Fruit fly (Drosophila melanogaster) whole organism, embryonic: ENCODE data around the gene idc.
A peak's percentile ranks its signal among the peaks of the same experiment; 100 is the strongest.

Experiments used
- Ada2b ChIP-seq: fragments of 200-800 bp; sonication (Bioruptor generic); IDR thresholded peaks from 2 replicates; pipeline ENCODE4 v1.3.6; 2022; ENCODE audit warnings: missing biosample characterization, missing genetic modification characterization
- Aef1 ChIP-seq: fragments of 200-800 bp; sonication (Bioruptor generic); IDR thresholded peaks from 3 replicates; pipeline ENCODE4 v1.3.6; 2022; ENCODE audit warnings: missing biosample characterization, missing genetic modification characterization
- Antp ChIP-seq: fragments of 200-800 bp; sonication (Bioruptor generic); optimal IDR thresholded peaks from 3 replicates; lab custom pipeline; 2016; ENCODE audit warnings: missing biosample characterization, missing genetic modification characterization
- Atf6 ChIP-seq: fragments of 200-800 bp; sonication (Bioruptor generic); IDR thresholded peaks from 2 replicates; pipeline ENCODE4 v1.3.6; 2022; ENCODE audit warnings: missing biosample characterization, missing genetic modification characterization
- C15 ChIP-seq: fragments of 200-800 bp; sonication (Bioruptor generic); IDR thresholded peaks from 3 replicates; pipeline ENCODE4 v1.3.6; 2022; ENCODE audit warnings: missing biosample characterization, missing genetic modification characterization
- CG1024 ChIP-seq: fragments of 200-800 bp; sonication (Bioruptor generic); IDR thresholded peaks from 2 replicates; pipeline ENCODE4 v1.3.6; 2022; ENCODE audit warnings: missing biosample characterization, missing genetic modification characterization
- CG10267 ChIP-seq: fragments of 200-800 bp; sonication (Bioruptor generic); optimal IDR thresholded peaks from 2 replicates; lab custom pipeline; 2018; ENCODE audit warnings: missing biosample characterization, mild to moderate bottlenecking, missing genetic modification characterization, moderate library complexity
- CG10654 ChIP-seq: fragments of 200-800 bp; sonication (Bioruptor generic); optimal IDR thresholded peaks from 2 replicates; lab custom pipeline; 2016; ENCODE audit warnings: missing biosample characterization, missing genetic modification characterization
- CG11456 ChIP-seq: fragments of 200-800 bp; sonication (Bioruptor generic); IDR thresholded peaks from 3 replicates; pipeline ENCODE4 v1.3.6; 2022; ENCODE audit warnings: missing biosample characterization, missing genetic modification characterization
- CG11504 ChIP-seq: fragments of 200-800 bp; sonication (Bioruptor generic); optimal IDR thresholded peaks from 3 replicates; lab custom pipeline; 2019; ENCODE audit warnings: missing biosample characterization, mild to moderate bottlenecking, missing genetic modification characterization, moderate library complexity
- CG11723 ChIP-seq: fragments of 200-800 bp; sonication (Bioruptor generic); optimal IDR thresholded peaks from 2 replicates; lab custom pipeline; 2017; ENCODE audit warnings: missing biosample characterization, mild to moderate bottlenecking, missing genetic modification characterization
- CG12659 ChIP-seq: fragments of 200-800 bp; sonication (Bioruptor generic); optimal IDR thresholded peaks from 3 replicates; lab custom pipeline; 2017; ENCODE audit warnings: mild to moderate bottlenecking, missing biosample characterization, missing genetic modification reagents, missing genetic modification characterization
- CG13624 ChIP-seq: fragments of 200-800 bp; sonication (Bioruptor generic); optimal IDR thresholded peaks from 2 replicates; lab custom pipeline; 2016; ENCODE audit warnings: missing biosample characterization, missing genetic modification characterization
- CG13894 ChIP-seq: fragments of 200-800 bp; sonication (Bioruptor generic); optimal IDR thresholded peaks from 3 replicates; lab custom pipeline; 2018; ENCODE audit warnings: missing biosample characterization, mild to moderate bottlenecking, missing genetic modification characterization, moderate library complexity
- CG14050 ChIP-seq: fragments of 200-800 bp; sonication (Bioruptor generic); IDR thresholded peaks from 3 replicates; pipeline ENCODE4 v1.3.6; 2022; ENCODE audit warnings: missing biosample characterization, missing genetic modification characterization
- CG14667 ChIP-seq: fragments of 200-800 bp; sonication (Bioruptor generic); IDR thresholded peaks from 2 replicates; pipeline ENCODE4 v1.3.6; 2022; ENCODE audit warnings: missing biosample characterization, missing genetic modification characterization
- CG15696 ChIP-seq: fragments of 200-800 bp; sonication (Bioruptor generic); optimal IDR thresholded peaks from 2 replicates; lab custom pipeline; 2019; ENCODE audit warnings: missing biosample characterization, mild to moderate bottlenecking, missing genetic modification characterization, moderate library complexity
- CG3847 ChIP-seq: fragments of 200-800 bp; sonication (Bioruptor generic); IDR thresholded peaks from 2 replicates; pipeline ENCODE4 v1.3.6; 2022; ENCODE audit warnings: missing biosample characterization, missing genetic modification characterization
- CG42726 ChIP-seq: fragments of 200-800 bp; sonication (Bioruptor generic); IDR thresholded peaks from 2 replicates; pipeline ENCODE4 v1.3.6; 2022; ENCODE audit warnings: missing biosample characterization, missing genetic modification characterization; ENCODE audit not compliant: partially characterized antibody
- CG4854 ChIP-seq: fragments of 200-800 bp; sonication (Bioruptor generic); optimal IDR thresholded peaks from 2 replicates; lab custom pipeline; 2016; ENCODE audit warnings: missing biosample characterization, missing genetic modification characterization, inconsistent platforms
- CG8478 ChIP-seq: fragments of >200 bp; optimal IDR thresholded peaks from 2 replicates; lab custom pipeline; 2018
- D ChIP-seq, 2 experiments: fragments of 200-800 bp in 1 of 2; fragments of >200 bp in 1 of 2; sonication (Bioruptor generic) in 1 of 2; optimal IDR thresholded peaks; 2 replicates in 1 of 2; 3 replicates in 1 of 2; lab custom pipeline; 2017; ENCODE audit warnings: mild to moderate bottlenecking in 1 of 2, missing biosample characterization in 1 of 2, missing genetic modification characterization in 1 of 2, missing genetic modification reagents in 1 of 2
- Dref ChIP-seq: fragments of 200-800 bp; sonication (Bioruptor generic); IDR thresholded peaks from 2 replicates; pipeline ENCODE4 v1.3.6; 2022; ENCODE audit warnings: missing biosample characterization, missing genetic modification characterization
- GATAe ChIP-seq: fragments of 200-800 bp; sonication (Bioruptor generic); conservative IDR thresholded peaks from 2 replicates; pipeline ENCODE4 v1.3.6; 2022; ENCODE audit warnings: missing biosample characterization, missing genetic modification characterization
- HLH54F ChIP-seq: fragments of 200-800 bp; sonication (Bioruptor generic); optimal IDR thresholded peaks from 3 replicates; lab custom pipeline; 2016; ENCODE audit warnings: missing biosample characterization, missing genetic modification characterization
- HLHmδ ChIP-seq: fragments of 200-800 bp; sonication (Bioruptor generic); optimal IDR thresholded peaks from 2 replicates; lab custom pipeline; 2018; ENCODE audit warnings: missing biosample characterization, mild to moderate bottlenecking, missing genetic modification characterization, moderate library complexity
- Myb ChIP-seq: fragments of 200-800 bp; sonication (Bioruptor generic); optimal IDR thresholded peaks from 2 replicates; lab custom pipeline; 2016; ENCODE audit warnings: missing biosample characterization, missing genetic modification characterization
- NC2α ChIP-seq: fragments of 200-800 bp; sonication (Bioruptor generic); optimal IDR thresholded peaks from 2 replicates; lab custom pipeline; 2016; ENCODE audit warnings: missing biosample characterization, missing genetic modification characterization
- Six4 ChIP-seq: fragments of 200-800 bp; sonication (Bioruptor generic); optimal IDR thresholded peaks from 2 replicates; lab custom pipeline; 2016; ENCODE audit warnings: missing biosample characterization, missing genetic modification characterization
- Spps ChIP-seq: fragments of 200-800 bp; sonication (Bioruptor generic); optimal IDR thresholded peaks from 2 replicates; lab custom pipeline; 2018; ENCODE audit warnings: missing biosample characterization, mild to moderate bottlenecking, missing genetic modification characterization
- Xrp1 ChIP-seq: fragments of 200-800 bp; sonication (Bioruptor generic); IDR thresholded peaks from 2 replicates; pipeline ENCODE4 v1.3.6; 2022; ENCODE audit warnings: missing biosample characterization, missing genetic modification characterization
- caup ChIP-seq: fragments of 200-800 bp; sonication (Bioruptor generic); optimal IDR thresholded peaks from 3 replicates; lab custom pipeline; 2017; ENCODE audit warnings: missing biosample characterization, mild to moderate bottlenecking, missing genetic modification characterization, moderate library complexity; ENCODE audit not compliant: severe bottlenecking
- chn ChIP-seq: fragments of 200-800 bp; sonication (Bioruptor generic); optimal IDR thresholded peaks from 2 replicates; lab custom pipeline; 2016; ENCODE audit warnings: missing biosample characterization, missing genetic modification characterization
- crol ChIP-seq: fragments of 200-800 bp; sonication (Bioruptor generic); IDR thresholded peaks from 2 replicates; pipeline ENCODE4 v1.3.6; 2022; ENCODE audit warnings: missing biosample characterization, missing genetic modification characterization
- cwo ChIP-seq: fragments of 200-800 bp; sonication (Bioruptor generic); optimal IDR thresholded peaks from 3 replicates; lab custom pipeline; 2017; ENCODE audit warnings: missing biosample characterization, missing genetic modification characterization, mild to moderate bottlenecking, moderate library complexity, missing genetic modification reagents
- dan ChIP-seq: fragments of 200-800 bp; sonication (Bioruptor generic); IDR thresholded peaks from 2 replicates; pipeline ENCODE4 v1.3.6; 2022; ENCODE audit warnings: missing biosample characterization, missing genetic modification characterization
- ewg ChIP-seq: fragments of 200-800 bp; sonication (Bioruptor generic); optimal IDR thresholded peaks from 3 replicates; lab custom pipeline; 2017; ENCODE audit warnings: mild to moderate bottlenecking, missing biosample characterization, missing genetic modification reagents, missing genetic modification characterization
- fd102C ChIP-seq: fragments of 200-800 bp; sonication (Bioruptor generic); optimal IDR thresholded peaks from 2 replicates; lab custom pipeline; 2018; ENCODE audit warnings: missing biosample characterization, mild to moderate bottlenecking, missing genetic modification characterization, moderate library complexity
- kni ChIP-seq: fragments of 200-800 bp; sonication (Bioruptor generic); optimal IDR thresholded peaks from 3 replicates; lab custom pipeline; 2017; ENCODE audit warnings: mild to moderate bottlenecking, missing biosample characterization, missing genetic modification reagents, missing genetic modification characterization
- mirr ChIP-seq: fragments of 200-800 bp; sonication (Bioruptor generic); optimal IDR thresholded peaks from 3 replicates; lab custom pipeline; 2018; ENCODE audit warnings: missing biosample characterization, mild to moderate bottlenecking, missing genetic modification characterization
- org-1 ChIP-seq: fragments of 200-800 bp; sonication (Bioruptor generic); optimal IDR thresholded peaks from 2 replicates; lab custom pipeline; 2017; ENCODE audit warnings: missing biosample characterization, missing genetic modification characterization
- pan ChIP-seq, 4 experiments: fragments of >200 bp in 3 of 4; fragments of 200-800 bp in 1 of 4; sonication (Bioruptor generic) in 1 of 4; optimal IDR thresholded peaks in 3 of 4; IDR thresholded peaks in 1 of 4; 2 replicates each; pipeline versions ENCODE4 v1.3.6 to Lab custom; 2017 to 2022; ENCODE audit warnings: missing biosample characterization in 2 of 4, missing genetic modification characterization in 2 of 4, mixed read lengths in 1 of 4
- row ChIP-seq: fragments of 200-800 bp; sonication (Bioruptor generic); IDR thresholded peaks from 3 replicates; pipeline ENCODE4 v1.3.6; 2022; ENCODE audit warnings: missing biosample characterization, missing genetic modification characterization
- sc ChIP-seq, 3 experiments: fragments of >200 bp in 2 of 3; fragments of 200-800 bp in 1 of 3; sonication (Bioruptor generic) in 1 of 3; optimal IDR thresholded peaks; 2 replicates in 2 of 3; 3 replicates in 1 of 3; lab custom pipeline; 2017; ENCODE audit warnings: mild to moderate bottlenecking in 1 of 3, missing biosample characterization in 1 of 3, missing genetic modification characterization in 1 of 3, missing genetic modification reagents in 1 of 3
- stc ChIP-seq: fragments of 200-800 bp; sonication (Bioruptor generic); IDR thresholded peaks from 2 replicates; pipeline ENCODE4 v1.3.6; 2022; ENCODE audit warnings: missing biosample characterization, missing genetic modification characterization
- tll ChIP-seq, 2 experiments: fragments of 200-800 bp in 1 of 2; fragments of >200 bp in 1 of 2; sonication (Bioruptor generic) in 1 of 2; optimal IDR thresholded peaks; 2 replicates each; lab custom pipeline; 2017 to 2019; ENCODE audit warnings: missing biosample characterization in 2 of 2, missing genetic modification characterization in 2 of 2, mild to moderate bottlenecking in 1 of 2, moderate library complexity in 1 of 2
- toy ChIP-seq: fragments of 200-800 bp; sonication (Bioruptor generic); IDR thresholded peaks from 2 replicates; pipeline ENCODE4 v1.3.6; 2022; ENCODE audit warnings: missing biosample characterization, missing genetic modification characterization
- unc-4 ChIP-seq: fragments of 200-800 bp; sonication (Bioruptor generic); IDR thresholded peaks from 2 replicates; pipeline ENCODE4 v1.3.6; 2022; ENCODE audit warnings: missing biosample characterization, missing genetic modification characterization; ENCODE audit not compliant: partially characterized antibody
- zfh1 ChIP-seq: fragments of 200-800 bp; sonication (Bioruptor generic); IDR thresholded peaks from 3 replicates; pipeline ENCODE4 v1.3.6; 2022; ENCODE audit warnings: missing biosample characterization, missing genetic modification characterization

The idc gene

dm6 chr3R:20035887-20036286 is 4.3 kb downstream of the idc start, which contains the start of gene Regnase-1 (continued):
- TF ChIP-seq unc-4 (GFP tag; lab: Robert Waterston, UW) (peak; percentile 96), Ada2b (GFP tag; lab: Robert Waterston, UW) (peak; percentile 71), Myb (peak; percentile 77), crol (GFP tag; lab: Robert Waterston, UW) (no peak), CG12659 (GFP tag; lab: Kevin White, UChicago) (peak; percentile 95), zfh1 (GFP tag; lab: Robert Waterston, UW) (peak; percentile 92), HLHmδ (GFP tag; lab: Kevin White, UChicago) (peak; percentile 94), CG1024 (peak; percentile 80), dan (GFP tag; lab: Robert Waterston, UW) (no peak), sc (optimal IDR thresholded peaks at IDR 0.05; lab: Kevin White, UChicago) (no peak), sc (GFP tag; optimal IDR thresholded peaks at IDR 0.05; lab: Kevin White, UChicago) (peak; percentile 89), CG11504 (tag; lab: Kevin White, UChicago) (peak; percentile 87), fd102C (GFP tag; lab: Kevin White, UChicago) (peak; percentile 95), toy (GFP tag; lab: Robert Waterston, UW) (peak; percentile 71), mirr (GFP tag; lab: Kevin White, UChicago) (peak; percentile 97), D (optimal IDR thresholded peaks at IDR 0.05; lab: Kevin White, UChicago) (peak; percentile 78), D (GFP tag; optimal IDR thresholded peaks at IDR 0.05; lab: Kevin White, UChicago) (peak; percentile 86), ewg (GFP tag; lab: Kevin White, UChicago) (peak; percentile 82), Dref (GFP tag; lab: Robert Waterston, UW) (peak; percentile 99), cwo (GFP tag; lab: Kevin White, UChicago) (peak; percentile 75), CG3847 (peak; percentile 91), Spps (peak; percentile 86), stc (GFP tag; lab: Robert Waterston, UW) (peak; percentile 93), org-1 (GFP tag; lab: Kevin White, UChicago) (peak; percentile 83), CG11723 (GFP tag; lab: Kevin White, UChicago) (peak; percentile 89), Atf6 (GFP tag; lab: Robert Waterston, UW) (peak; percentile 89), CG10267 (tag; lab: Kevin White, UChicago) (peak; percentile 91), chn (GFP tag; lab: Kevin White, UChicago) (peak; percentile 86), Antp (GFP tag; lab: Kevin White, UChicago) (peak; percentile 73), CG13894 (peak; percentile 92), CG10654 (GFP tag; lab: Kevin White, UChicago) (peak; percentile 86), row (GFP tag; lab: Robert Waterston, UW) (peak; percentile 74), CG13624 (GFP tag; lab: Kevin White, UChicago) (peak; percentile 94), kni (GFP tag; lab: Kevin White, UChicago) (peak; percentile 88), CG15696 (tag; lab: Kevin White, UChicago) (peak; percentile 60), C15 (peak; percentile 75; the same call in 2 of the 3 replicates), Aef1 (GFP tag; lab: Robert Waterston, UW) (peak; percentile 68; the same call in 2 of the 3 replicates), NC2α (GFP tag; lab: Kevin White, UChicago) (peak; percentile 86), GATAe (GFP tag; lab: Robert Waterston, UW) (peak; percentile 68), CG42726 (peak; percentile 94), CG4854 (GFP tag; lab: Kevin White, UChicago) (peak; percentile 87), CG14667 (GFP tag; lab: Robert Waterston, UW) (peak; percentile 48; the same call in 1 of the 2 replicates), Six4 (GFP tag; lab: Kevin White, UChicago) (peak; percentile 86), CG14050 (GFP tag; lab: Robert Waterston, UW) (peak; percentile 65; the same call in 2 of the 3 replicates), tll (GFP tag; optimal IDR thresholded peaks at IDR 0.05; lab: Kevin White, UChicago) (no peak), caup (GFP tag; lab: Kevin White, UChicago) (peak; percentile 98), Xrp1 (peak; percentile 68), HLH54F (peak; percentile 79), CG8478 (lab: Kevin White, UChicago) (no peak), pan (optimal IDR thresholded peaks at IDR 0.05; lab: Kevin White, UChicago) (no peak), pan (GFP tag; optimal IDR thresholded peaks at IDR 0.05 in 1 of 2, IDR thresholded peaks at IDR 0.05 in 1 of 2) (peak in 1 of 2 experiments; percentile 90), CG11456 (peak; percentile 90)
